Worm (Caenorhabditis elegans): ENCODE measurements around the gene K12H6.7.

- no peak for TF ChIP-seq ama-1 (optimal IDR thresholded peaks at IDR 0.05)
- no peak for TF ChIP-seq tra-4 (tag; optimal IDR thresholded peaks at IDR 0.05)
- TF ChIP-seq ceh-13 (GFP tag; optimal IDR thresholded peaks at IDR 0.05): no peak
- TF ChIP-seq ceh-36 (tag; optimal IDR thresholded peaks at IDR 0.05): no peak
- no peak for TF ChIP-seq aly-1 (tag; optimal IDR thresholded peaks at IDR 0.05)
- TF ChIP-seq pes-1 (GFP tag; IDR thresholded peaks at IDR 0.05): no peak
Measured at ce11 chrII:2852493-2852892, 15.7 kb upstream of the K12H6.7 start, which contains the start of gene ptc-3.
